Worm (Caenorhabditis elegans): Measurements from ENCODE around the gene F59B1.6.

DNA sequence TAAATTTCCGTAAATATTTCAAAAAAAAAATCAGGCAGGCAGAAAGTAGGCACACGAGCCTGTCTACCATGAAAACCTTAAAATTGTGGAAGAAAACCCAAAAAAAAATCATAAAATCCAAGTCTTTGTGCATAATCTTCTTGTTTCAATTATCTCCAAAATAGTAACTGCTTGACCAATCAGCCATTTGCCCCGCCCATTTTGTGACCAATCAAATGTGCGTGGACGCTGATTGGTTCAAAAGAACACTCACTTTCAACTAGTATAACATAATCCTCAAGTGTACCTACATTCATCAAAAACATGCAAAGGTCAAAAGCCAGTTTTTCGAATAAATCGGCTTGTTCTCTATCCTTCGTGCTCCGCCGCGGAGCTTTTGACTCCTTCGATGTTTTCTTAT lies 47.0 kb upstream of the F59B1.6 start:
- TF ChIP-seq fkh-10 (GFP tag; optimal IDR thresholded peaks at IDR 0.05): no peak
- TF ChIP-seq ztf-11 (tag; optimal IDR thresholded peaks at IDR 0.05): no peak
- TF ChIP-seq mdl-1 (tag; optimal IDR thresholded peaks at IDR 0.05): no peak
- TF ChIP-seq ama-1 (optimal IDR thresholded peaks at IDR 0.05): no peak

All from whole organism, L4 larva.